Worm (Caenorhabditis elegans) whole organism, mixed stage, embryonic: ENCODE measurements around the gene T26E4.7.

Experiments used
- blmp-1 ChIP-seq: fragments of 150-350 bp; optimal IDR thresholded peaks from 2 replicates; lab custom pipeline; 2014; ENCODE audit warnings: missing biosample characterization, missing genetic modification characterization
- ceh-43 ChIP-seq: fragments of 200-800 bp; sonication (Bioruptor generic); optimal IDR thresholded peaks from 2 replicates; lab custom pipeline; 2018; ENCODE audit warnings: mild to moderate bottlenecking, missing genetic modification characterization, moderate library complexity, missing compliant biosample characterization
- ceh-83 ChIP-seq: fragments of 200-800 bp; sonication (Bioruptor generic); optimal IDR thresholded peaks from 2 replicates; lab custom pipeline; 2018; ENCODE audit warnings: mild to moderate bottlenecking, missing genetic modification characterization, missing compliant biosample characterization
- ces-1 ChIP-seq: fragments of 150-350 bp; optimal IDR thresholded peaks from 2 replicates; lab custom pipeline; 2014; ENCODE audit warnings: missing biosample characterization, missing genetic modification reagents, missing genetic modification characterization
- cnd-1 ChIP-seq: fragments of 200-800 bp; sonication (Bioruptor generic); optimal IDR thresholded peaks from 2 replicates; lab custom pipeline; 2018; ENCODE audit warnings: mild to moderate bottlenecking, missing genetic modification characterization, missing compliant biosample characterization
- drap-1 ChIP-seq: fragments of 200-800 bp; sonication (Bioruptor generic); optimal IDR thresholded peaks from 3 replicates; lab custom pipeline; 2018; ENCODE audit warnings: mild to moderate bottlenecking, missing genetic modification characterization, missing compliant biosample characterization
- flh-1 ChIP-seq: fragments of 200-800 bp; sonication (Bioruptor generic); optimal IDR thresholded peaks from 2 replicates; lab custom pipeline; 2018; ENCODE audit warnings: mild to moderate bottlenecking, missing genetic modification characterization, moderate library complexity, missing compliant biosample characterization
- ham-2 ChIP-seq: fragments of 200-800 bp; sonication (Bioruptor generic); optimal IDR thresholded peaks from 2 replicates; lab custom pipeline; 2018; ENCODE audit warnings: mild to moderate bottlenecking, missing genetic modification characterization, missing compliant biosample characterization
- lsy-2 ChIP-seq: fragments of 150-350 bp; optimal IDR thresholded peaks from 2 replicates; lab custom pipeline; 2014; ENCODE audit warnings: missing biosample characterization, missing genetic modification characterization
- nhr-2 ChIP-seq: fragments of 150-350 bp; optimal IDR thresholded peaks from 2 replicates; lab custom pipeline; 2014; ENCODE audit warnings: missing biosample characterization, missing genetic modification characterization
- nhr-28 ChIP-seq: fragments of 150-350 bp; optimal IDR thresholded peaks from 2 replicates; lab custom pipeline; 2014; ENCODE audit warnings: missing biosample characterization, missing genetic modification characterization
- pha-4 ChIP-seq: fragments of 150-350 bp; optimal IDR thresholded peaks from 2 replicates; lab custom pipeline; 2018; ENCODE audit warnings: missing biosample characterization, missing genetic modification reagents, missing genetic modification characterization
- unc-39 ChIP-seq: fragments of 150-350 bp; optimal IDR thresholded peaks from 2 replicates; lab custom pipeline; 2014; ENCODE audit warnings: missing biosample characterization, missing genetic modification characterization

Gene T26E4.7

ce11 chrV:15841095-15841494 is 47.7 kb downstream of the T26E4.7 start, which contains the start of gene srh-149:
Gene srh-149, minus strand, starts transcription at chrV:15841195.
- TF ChIP-seq flh-1 (GFP tag; lab: Kevin White, UChicago) (no peak), drap-1 (GFP tag; lab: Kevin White, UChicago) (no peak), nhr-28 (tag; lab: Kevin White, UChicago) (no peak), ham-2 (GFP tag; lab: Kevin White, UChicago) (no peak), cnd-1 (tag; lab: Kevin White, UChicago) (no peak), nhr-2 (no peak), lsy-2 (no peak), blmp-1 (tag; lab: Kevin White, UChicago) (no peak), ces-1 (GFP tag; lab: Kevin White, UChicago) (no peak), ceh-43 (GFP tag; lab: Kevin White, UChicago) (no peak), ceh-83 (no peak), unc-39 (tag; lab: Kevin White, UChicago) (no peak), pha-4 (tag; lab: Kevin White, UChicago) (no peak)
